Worm (Caenorhabditis elegans): Measurements from ENCODE around the gene Y71H2B.2.

DNA sequence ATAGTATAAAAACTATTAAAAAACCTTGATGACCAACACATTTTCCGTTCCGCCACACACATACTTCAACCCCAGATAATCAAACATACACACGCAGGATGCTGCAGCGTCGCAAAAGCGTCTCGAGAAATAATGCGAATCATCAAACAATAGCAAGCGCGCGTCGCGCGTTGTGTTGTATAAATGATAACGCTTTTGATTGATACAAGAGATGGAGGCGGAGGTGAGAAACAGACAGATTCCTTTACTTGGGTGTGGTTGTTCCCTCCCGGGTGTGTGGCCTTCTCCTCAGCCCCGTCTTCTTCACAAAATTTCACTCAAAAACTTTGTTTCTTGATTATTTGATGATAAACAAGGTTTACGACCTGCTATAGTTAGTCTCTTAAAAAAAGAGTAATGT lies 53.1 kb downstream of the Y71H2B.2 start:
- TF ChIP-seq mab-9 (GFP tag; IDR thresholded peaks at IDR 0.05) (no peak), nhr-237 (tag; optimal IDR thresholded peaks at IDR 0.05) (no peak), unc-130 (tag; optimal IDR thresholded peaks at IDR 0.05) (no peak), ces-1 (GFP tag; optimal IDR thresholded peaks at IDR 0.05) (no peak), aly-2 (tag; optimal IDR thresholded peaks at IDR 0.05) (no peak)
